Worm (Caenorhabditis elegans): ENCODE data around the gene C07G1.7.
A peak's percentile ranks its signal among the peaks of the same experiment; 100 is the strongest.

C07G1.7 gene

DNA sequence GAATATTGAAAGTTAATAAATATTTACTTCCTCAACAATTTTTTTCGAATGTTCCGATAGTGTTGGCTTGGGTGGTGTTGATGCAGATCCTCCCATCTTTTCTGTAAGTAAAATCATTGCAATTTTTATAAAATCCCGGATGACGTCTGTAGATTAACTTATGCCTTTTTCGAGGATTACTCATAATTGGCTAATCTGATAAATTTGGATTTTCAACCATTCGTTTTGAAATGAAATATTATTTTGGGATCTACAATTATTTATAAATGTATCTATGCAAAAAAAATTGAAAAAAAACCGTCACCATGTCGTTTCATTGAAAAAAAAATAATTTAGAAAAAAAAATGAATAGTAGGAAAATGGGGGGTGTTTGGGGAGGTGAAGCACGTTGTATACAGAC lies 10.5 kb downstream of the C07G1.7 start, which contains the start of gene glrx-22:
Gene glrx-22 (minus strand): TSS at position 101 of the 400 bp plus-strand sequence.
- TF ChIP-seq snpc-4 (tag; optimal IDR thresholded peaks at IDR 0.05): no peak
- TF ChIP-seq mab-5 (tag; optimal IDR thresholded peaks at IDR 0.05): no peak
- no peak for TF ChIP-seq unc-55 (GFP tag; optimal IDR thresholded peaks at IDR 0.05)
- TF ChIP-seq peb-1 (tag; optimal IDR thresholded peaks at IDR 0.05): no peak
- no peak for TF ChIP-seq ama-1 (optimal IDR thresholded peaks at IDR 0.05)
- no peak for TF ChIP-seq nhr-11 (tag; optimal IDR thresholded peaks at IDR 0.05)
- TF ChIP-seq lin-11 (tag; optimal IDR thresholded peaks at IDR 0.05): no peak
- no peak for TF ChIP-seq skn-1 (tag; optimal IDR thresholded peaks at IDR 0.05)
- TF ChIP-seq gmeb-1 (tag; optimal IDR thresholded peaks at IDR 0.05): no peak
- no peak for TF ChIP-seq unc-39 (tag; optimal IDR thresholded peaks at IDR 0.05)
- no peak for TF ChIP-seq unc-62 (GFP tag; optimal IDR thresholded peaks at IDR 0.05)
- TF ChIP-seq nhr-129 (tag; optimal IDR thresholded peaks at IDR 0.05): no peak
- no peak for TF ChIP-seq sma-3 (GFP tag; optimal IDR thresholded peaks at IDR 0.05)
- TF ChIP-seq fos-1 (tag; optimal IDR thresholded peaks at IDR 0.05): no peak

DNA sequence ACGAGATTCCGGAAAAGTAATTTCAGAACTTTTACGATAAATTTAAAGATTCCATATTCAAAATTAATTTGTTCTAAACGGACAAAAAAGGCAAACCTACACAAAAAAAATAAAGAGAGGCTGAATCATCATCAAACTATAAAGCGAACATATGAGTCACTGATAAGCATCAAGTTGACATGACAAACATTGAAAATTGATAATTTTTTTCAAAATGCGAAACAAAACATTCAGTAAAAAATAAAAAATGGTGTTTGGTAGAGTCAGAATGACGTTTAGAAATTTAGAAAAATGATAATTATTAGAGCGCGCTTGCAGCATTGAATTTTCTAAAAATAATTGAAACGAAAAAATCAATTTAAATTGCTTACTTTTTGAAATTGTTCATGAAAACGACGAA lies 11.8 kb downstream of the C07G1.7 start:
- TF ChIP-seq crh-2 (tag; optimal IDR thresholded peaks at IDR 0.05): peak; percentile 8
- TF ChIP-seq ztf-4 (tag; optimal IDR thresholded peaks at IDR 0.05): no peak
- peak; percentile 94 for TF ChIP-seq fos-1 (tag; optimal IDR thresholded peaks at IDR 0.05)

DNA sequence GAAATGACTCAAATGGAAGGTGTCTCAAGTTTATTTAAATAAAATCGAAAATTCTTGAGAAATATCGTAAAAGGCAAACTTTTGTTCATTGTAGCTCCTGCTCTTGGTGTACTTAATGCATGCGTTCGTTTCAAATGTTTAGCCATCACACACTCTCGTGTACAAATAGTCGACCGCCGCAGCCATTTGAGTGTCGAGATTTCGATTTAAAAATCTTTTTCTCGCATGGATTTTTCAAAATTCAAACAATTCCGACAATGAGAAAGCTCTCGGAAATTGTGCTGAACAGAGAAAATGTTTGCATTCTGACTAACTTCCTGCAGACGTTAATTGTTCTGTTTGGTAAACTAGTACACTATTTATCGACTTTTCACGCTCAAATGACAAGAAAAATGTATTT lies 12.4 kb downstream of the C07G1.7 start:
- TF ChIP-seq elt-3 (tag; optimal IDR thresholded peaks at IDR 0.05): no peak
- TF ChIP-seq nhr-10 (tag; optimal IDR thresholded peaks at IDR 0.05): no peak
- no peak for TF ChIP-seq F13H6.1 (tag; optimal IDR thresholded peaks at IDR 0.05)
- TF ChIP-seq nhr-129 (tag; optimal IDR thresholded peaks at IDR 0.05): no peak

DNA sequence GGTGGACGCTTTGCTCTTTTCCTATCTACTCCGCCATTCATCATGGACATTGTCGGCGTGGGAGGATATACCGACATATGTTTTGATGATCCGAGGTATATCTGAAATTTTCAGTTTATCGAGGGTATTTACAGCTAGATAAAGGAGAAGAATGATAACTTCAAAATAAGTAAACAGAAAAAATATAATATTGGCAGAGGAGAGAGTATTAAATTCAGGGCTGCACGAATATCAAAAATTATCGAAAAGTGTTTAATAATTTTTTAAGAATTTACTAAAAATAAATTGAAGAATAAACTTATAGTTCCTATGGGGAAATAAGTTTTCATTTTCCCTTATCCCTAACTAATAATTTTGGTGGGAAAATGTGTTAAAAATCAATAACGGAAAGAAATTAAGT lies 12.8 kb downstream of the C07G1.7 start, which contains the start of gene wsp-1:
Gene wsp-1 (minus strand): TSS at position 101 of the 400 bp plus-strand sequence.
- no peak for TF ChIP-seq nhr-6 (tag; optimal IDR thresholded peaks at IDR 0.05)
- TF ChIP-seq blmp-1 (tag; optimal IDR thresholded peaks at IDR 0.05; ENCODE audit: insufficient read depth): no peak
- TF ChIP-seq nhr-10 (tag; optimal IDR thresholded peaks at IDR 0.05): no peak
- TF ChIP-seq sma-3 (GFP tag; optimal IDR thresholded peaks at IDR 0.05): no peak
- no peak for TF ChIP-seq nhr-237 (tag; optimal IDR thresholded peaks at IDR 0.05)
- TF ChIP-seq mab-5 (tag; optimal IDR thresholded peaks at IDR 0.05): no peak
- no peak for TF ChIP-seq sma-9 (GFP tag; optimal IDR thresholded peaks at IDR 0.05)
- TF ChIP-seq sma-9 (tag; optimal IDR thresholded peaks at IDR 0.05): no peak
- no peak for TF ChIP-seq lin-39 (tag; optimal IDR thresholded peaks at IDR 0.05)
- TF ChIP-seq nhr-11 (tag; optimal IDR thresholded peaks at IDR 0.05): no peak
- TF ChIP-seq gmeb-1 (tag; optimal IDR thresholded peaks at IDR 0.05): no peak
- no peak for TF ChIP-seq aly-2 (tag; optimal IDR thresholded peaks at IDR 0.05)
- TF ChIP-seq Y55F3AM.14 (GFP tag; optimal IDR thresholded peaks at IDR 0.05): no peak
- TF ChIP-seq unc-62 (GFP tag; optimal IDR thresholded peaks at IDR 0.05): no peak

DNA sequence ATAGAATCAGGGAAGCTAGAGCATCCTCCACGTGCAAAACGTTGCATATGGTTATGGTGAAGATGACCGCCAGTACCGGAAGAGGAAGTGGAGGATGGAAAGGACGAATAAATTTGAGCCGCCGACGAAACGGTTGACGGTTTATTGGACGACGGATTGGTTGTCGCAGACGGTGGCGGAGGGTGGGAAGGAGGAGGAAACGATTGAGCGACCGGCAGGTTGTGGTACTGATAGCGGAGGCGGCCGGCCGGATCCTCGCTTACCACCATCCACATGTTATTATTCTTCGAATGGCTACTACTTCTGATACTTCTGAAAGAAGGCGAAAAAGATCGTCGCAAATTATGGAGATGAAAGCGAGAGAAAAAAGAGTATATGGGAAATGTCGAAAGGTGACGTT lies 18.8 kb downstream of the C07G1.7 start:
- no peak for TF ChIP-seq fos-1 (tag; optimal IDR thresholded peaks at IDR 0.05)
- no peak for TF ChIP-seq unc-39 (tag; optimal IDR thresholded peaks at IDR 0.05)
- no peak for TF ChIP-seq ztf-1 (GFP tag; conservative IDR thresholded peaks at IDR 0.05)
- TF ChIP-seq blmp-1 (tag; optimal IDR thresholded peaks at IDR 0.05; ENCODE audit: insufficient read depth): no peak
- TF ChIP-seq elt-1 (tag; optimal IDR thresholded peaks at IDR 0.05): no peak
- no peak for TF ChIP-seq lin-13 (GFP tag; optimal IDR thresholded peaks at IDR 0.05)
- no peak for TF ChIP-seq mab-5 (tag; optimal IDR thresholded peaks at IDR 0.05)
- no peak for TF ChIP-seq ZK546.5 (tag; optimal IDR thresholded peaks at IDR 0.05)
- TF ChIP-seq nhr-6 (tag; optimal IDR thresholded peaks at IDR 0.05): no peak
- no peak for TF ChIP-seq nhr-23 (tag; optimal IDR thresholded peaks at IDR 0.05)

DNA sequence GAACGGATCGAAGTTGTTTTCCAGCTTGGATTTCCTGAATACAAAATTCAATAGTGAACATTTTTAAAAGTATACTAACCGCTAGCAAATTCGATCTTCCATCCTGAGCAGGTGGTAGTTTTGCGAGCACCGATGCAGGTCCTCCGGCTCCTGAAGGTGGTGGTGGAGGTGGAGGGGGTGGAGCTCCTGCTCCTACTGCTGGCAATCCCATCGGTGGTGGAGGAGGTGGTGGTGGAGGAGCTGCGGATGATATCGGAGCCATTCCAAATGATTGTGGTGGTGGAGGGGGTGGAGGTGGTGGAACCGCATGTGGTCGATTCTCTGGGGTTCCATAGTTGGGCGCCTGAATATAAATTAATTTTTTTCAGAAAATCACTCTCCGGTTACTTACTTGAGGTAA lies 22.0 kb downstream of the C07G1.7 start:
- TF ChIP-seq ztf-11 (tag; optimal IDR thresholded peaks at IDR 0.05) (no peak), unc-62 (GFP tag; optimal IDR thresholded peaks at IDR 0.05) (no peak), egl-27 (tag; optimal IDR thresholded peaks at IDR 0.05) (no peak), sma-9 (GFP tag; optimal IDR thresholded peaks at IDR 0.05) (no peak), sma-9 (tag; optimal IDR thresholded peaks at IDR 0.05) (no peak), snpc-4 (tag; optimal IDR thresholded peaks at IDR 0.05) (no peak), C34F6.9 (tag; optimal IDR thresholded peaks at IDR 0.05) (no peak), nhr-6 (tag; optimal IDR thresholded peaks at IDR 0.05) (no peak), ztf-4 (tag; optimal IDR thresholded peaks at IDR 0.05) (no peak), ztf-1 (GFP tag; conservative IDR thresholded peaks at IDR 0.05) (no peak)

All from whole organism, L2 larva.